Worm (Caenorhabditis elegans) whole organism, midembryonic: ENCODE measurements around the gene Y38E10A.35.
A peak's percentile ranks its signal among the peaks of the same experiment; 100 is the strongest.

Experiments used
- T22C8.4 ChIP-seq: fragments of 200-800 bp; sonication (Bioruptor generic); IDR thresholded peaks from 2 replicates; pipeline ENCODE4 v1.3.6; 2022; ENCODE audit warnings: missing genetic modification characterization, missing compliant biosample characterization
- cog-1 ChIP-seq: sonication (generic microtip); optimal IDR thresholded peaks from 2 replicates; lab custom pipeline; 2016; ENCODE audit warnings: missing genetic modification characterization, missing compliant biosample characterization
- flt-1 ChIP-seq: fragments of 200-800 bp; sonication (Bioruptor generic); IDR thresholded peaks from 2 replicates; pipeline ENCODE4 v1.3.6; 2022; ENCODE audit warnings: missing genetic modification characterization, missing compliant biosample characterization
- klf-2 ChIP-seq: fragments of 200-800 bp; sonication (Bioruptor generic); conservative IDR thresholded peaks from 2 replicates; pipeline ENCODE4 v1.3.6; 2022; ENCODE audit warnings: missing genetic modification reagents, missing genetic modification characterization, missing compliant biosample characterization
- med-1 ChIP-seq: sonication (generic microtip); optimal IDR thresholded peaks from 2 replicates; lab custom pipeline; 2017; ENCODE audit warnings: missing genetic modification characterization, mild to moderate bottlenecking, missing compliant biosample characterization, antibody characterized with exemption, missing genetic modification reagents; ENCODE audit not compliant: insufficient read depth
- ref-1 ChIP-seq: fragments of 200-800 bp; sonication (Bioruptor generic); conservative IDR thresholded peaks from 2 replicates; pipeline ENCODE4 v1.3.6; 2022; ENCODE audit warnings: missing genetic modification reagents, missing genetic modification characterization, missing compliant biosample characterization
- tab-1 ChIP-seq: fragments of 200-800 bp; sonication (Bioruptor generic); IDR thresholded peaks from 2 replicates; pipeline ENCODE4 v1.3.6; 2022; ENCODE audit warnings: missing genetic modification characterization, missing compliant biosample characterization
- ztf-23 ChIP-seq: fragments of 200-800 bp; sonication (Bioruptor generic); IDR thresholded peaks from 2 replicates; pipeline ENCODE4 v1.3.6; 2022; ENCODE audit warnings: missing genetic modification reagents, missing genetic modification characterization, missing compliant biosample characterization
- ztf-29 ChIP-seq: fragments of 200-800 bp; sonication (Bioruptor generic); IDR thresholded peaks from 2 replicates; pipeline ENCODE4 v1.3.6; 2022; ENCODE audit warnings: missing genetic modification reagents, missing genetic modification characterization, missing compliant biosample characterization

Gene Y38E10A.35

ce11 chrII:12606900-12607299 is 34.2 kb upstream of the Y38E10A.35 start, which contains the start of gene Y38E10A.8:
TSS of gene Y38E10A.8 (plus strand) at chrII:12607200.
- TF ChIP-seq ref-1 (GFP tag; lab: Robert Waterston, UW) (no peak), klf-2 (GFP tag; lab: Robert Waterston, UW) (no peak), tab-1 (GFP tag; lab: Robert Waterston, UW) (no peak), T22C8.4 (no peak), med-1 (no peak), flt-1 (GFP tag; lab: Robert Waterston, UW) (no peak), ztf-29 (GFP tag; lab: Robert Waterston, UW) (no peak), ztf-23 (no peak), cog-1 (tag; lab: Kevin White, UChicago) (no peak)

ce11 chrII:12606108-12606507 is 33.4 kb upstream of the Y38E10A.35 start:
- TF ChIP-seq ztf-29 (GFP tag; lab: Robert Waterston, UW) (no peak), tab-1 (GFP tag; lab: Robert Waterston, UW) (no peak), flt-1 (GFP tag; lab: Robert Waterston, UW) (no peak), ref-1 (GFP tag; lab: Robert Waterston, UW) (no peak), cog-1 (tag; lab: Kevin White, UChicago) (no peak), ztf-23 (no peak), klf-2 (GFP tag; lab: Robert Waterston, UW) (no peak), med-1 (no peak), T22C8.4 (no peak)

- no peak for TF ChIP-seq med-1
- peak; percentile 44; the same call in 1 of the 2 replicates for TF ChIP-seq T22C8.4
Observed at ce11 chrII:12603667-12604621, 31.3 kb upstream of the Y38E10A.35 start, which contains the start of the genes ceh-100 and lips-15. TSS of gene ceh-100 (minus strand) at chrII:12603680. TSS of gene lips-15 (plus strand) at chrII:12604386.

- no peak for TF ChIP-seq ztf-23
- TF ChIP-seq klf-2 (GFP tag; lab: Robert Waterston, UW) = no peak
- no peak for TF ChIP-seq T22C8.4
- TF ChIP-seq flt-1 (GFP tag; lab: Robert Waterston, UW) = no peak
- no peak for TF ChIP-seq cog-1 (tag; lab: Kevin White, UChicago)
- no peak for TF ChIP-seq ztf-29 (GFP tag; lab: Robert Waterston, UW)
Observed at ce11 chrII:12580952-12581351, 8.3 kb upstream of the Y38E10A.35 start, which contains the start of gene clec-4. TSS of gene clec-4 (minus strand) at chrII:12581113.

ce11 chrII:12577754-12578153 is 5.1 kb upstream of the Y38E10A.35 start, which contains the start of gene clec-8:
TSS of gene clec-8 (minus strand) at chrII:12578061.
- no peak for TF ChIP-seq ztf-23
- TF ChIP-seq tab-1 (GFP tag; lab: Robert Waterston, UW) = no peak
- TF ChIP-seq T22C8.4 = no peak
- TF ChIP-seq cog-1 (tag; lab: Kevin White, UChicago) = no peak
- TF ChIP-seq ref-1 (GFP tag; lab: Robert Waterston, UW) = no peak
- no peak for TF ChIP-seq klf-2 (GFP tag; lab: Robert Waterston, UW)
- TF ChIP-seq med-1 = no peak
- TF ChIP-seq flt-1 (GFP tag; lab: Robert Waterston, UW) = no peak
- no peak for TF ChIP-seq ztf-29 (GFP tag; lab: Robert Waterston, UW)

ce11 chrII:12574668-12575067 is 2.0 kb upstream of the Y38E10A.35 start, which contains the start of gene Y38E10A.3:
TSS of gene Y38E10A.3 (minus strand) at chrII:12574768.
- TF ChIP-seq med-1 = no peak
- TF ChIP-seq T22C8.4 = no peak
- TF ChIP-seq ref-1 (GFP tag; lab: Robert Waterston, UW) = no peak
- no peak for TF ChIP-seq flt-1 (GFP tag; lab: Robert Waterston, UW)
- TF ChIP-seq cog-1 (tag; lab: Kevin White, UChicago) = no peak
- no peak for TF ChIP-seq ztf-29 (GFP tag; lab: Robert Waterston, UW)
- TF ChIP-seq tab-1 (GFP tag; lab: Robert Waterston, UW) = no peak
- no peak for TF ChIP-seq ztf-23
- TF ChIP-seq klf-2 (GFP tag; lab: Robert Waterston, UW) = no peak

- TF ChIP-seq T22C8.4 (no peak), cog-1 (tag; lab: Kevin White, UChicago) (no peak), flt-1 (GFP tag; lab: Robert Waterston, UW) (no peak), tab-1 (GFP tag; lab: Robert Waterston, UW) (no peak), ref-1 (GFP tag; lab: Robert Waterston, UW) (no peak), ztf-29 (GFP tag; lab: Robert Waterston, UW) (no peak), klf-2 (GFP tag; lab: Robert Waterston, UW) (no peak), ztf-23 (no peak), med-1 (no peak)
Observed at ce11 chrII:12573541-12573940, 881 bp upstream of the Y38E10A.35 start, which contains the start of gene Y38E10A.2. TSS of gene Y38E10A.2 (minus strand) at chrII:12573641.

ce11 chrII:12570523-12570922 is 2.1 kb downstream of the Y38E10A.35 start, which contains the start of gene Y38E10A.1:
TSS of gene Y38E10A.1 (minus strand) at chrII:12570623.
- no peak for TF ChIP-seq tab-1 (GFP tag; lab: Robert Waterston, UW)
- TF ChIP-seq ztf-23 = no peak
- TF ChIP-seq ztf-29 (GFP tag; lab: Robert Waterston, UW) = no peak

ce11 chrII:12565851-12566250 is 6.8 kb downstream of the Y38E10A.35 start, which contains the start of gene F49C5.7:
TSS of gene F49C5.7 (plus strand) at chrII:12566151.
- TF ChIP-seq ztf-29 (GFP tag; lab: Robert Waterston, UW) = no peak
- no peak for TF ChIP-seq T22C8.4
- TF ChIP-seq med-1 = no peak
- no peak for TF ChIP-seq tab-1 (GFP tag; lab: Robert Waterston, UW)
- TF ChIP-seq flt-1 (GFP tag; lab: Robert Waterston, UW) = no peak
- no peak for TF ChIP-seq cog-1 (tag; lab: Kevin White, UChicago)
- TF ChIP-seq ztf-23 = no peak
- TF ChIP-seq ref-1 (GFP tag; lab: Robert Waterston, UW) = no peak
- no peak for TF ChIP-seq klf-2 (GFP tag; lab: Robert Waterston, UW)
